Fruit fly (Drosophila melanogaster) whole organism, wandering third instar larva: ENCODE data around the gene CG9328.

Source experiments
- Dif ChIP-seq: fragments of 200-275, 200-300 bp; sonication (Bioruptor generic); optimal IDR thresholded peaks from 2 replicates; lab custom pipeline; 2018; ENCODE audit warnings: missing biosample characterization, missing genetic modification characterization; ENCODE audit not compliant: partially characterized antibody
- Myc ChIP-seq: fragments of >200 bp; optimal IDR thresholded peaks from 2 replicates; lab custom pipeline; 2017
- fru ChIP-seq: fragments of 200-800 bp; sonication (Bioruptor generic); optimal IDR thresholded peaks from 3 replicates; lab custom pipeline; 2016; ENCODE audit warnings: missing biosample characterization, mild to moderate bottlenecking, missing genetic modification characterization
- lola ChIP-seq: fragments of >200 bp; optimal IDR thresholded peaks from 2 replicates; lab custom pipeline; 2017; ENCODE audit warnings: missing biosample characterization, missing genetic modification characterization
- rgr ChIP-seq: fragments of 200-800 bp; sonication (Bioruptor generic); optimal IDR thresholded peaks from 3 replicates; lab custom pipeline; 2016; ENCODE audit warnings: missing biosample characterization, mild to moderate bottlenecking, missing genetic modification characterization

dm6 chr2L:20837885-20838284 is 40.4 kb downstream of the CG9328 start, which contains the start of gene Spn38F:
- TF ChIP-seq Dif (GFP tag; lab: Kevin White, UChicago), result no peak
- no peak for TF ChIP-seq lola (GFP tag; lab: Kevin White, UChicago)
- no peak for TF ChIP-seq Myc (lab: Kevin White, UChicago)
- TF ChIP-seq fru, result no peak
- no peak for TF ChIP-seq rgr
